Worm (Caenorhabditis elegans): ENCODE data around the gene K11D12.6.

Gene K11D12.6

DNA sequence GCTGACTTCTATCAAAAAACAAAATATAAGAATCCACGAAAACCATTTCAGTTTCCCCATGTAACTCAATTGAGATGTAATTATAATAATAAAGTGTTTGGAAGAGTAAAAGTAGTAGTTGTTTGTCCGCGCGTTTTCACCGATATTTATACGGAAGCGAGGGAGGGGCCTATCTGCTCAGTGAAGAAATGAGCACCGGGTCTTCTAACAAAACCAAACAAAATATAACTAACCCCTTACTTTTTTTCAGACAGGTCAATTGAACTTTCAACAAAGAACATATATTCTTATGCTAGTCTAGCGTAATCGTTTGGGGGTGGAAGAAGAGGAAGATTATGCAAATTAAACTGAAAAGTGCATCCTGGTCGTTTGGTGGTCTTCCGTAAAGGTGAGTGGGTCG lies 39.8 kb downstream of the K11D12.6 start, which contains the start of gene ncx-9:
TSS of gene ncx-9 (minus strand) at position 101 of the 400 bp plus-strand sequence.
- TF ChIP-seq aly-2 (tag; optimal IDR thresholded peaks at IDR 0.05) (no peak), egl-5 (tag; optimal IDR thresholded peaks at IDR 0.05) (no peak), daf-12 (tag; optimal IDR thresholded peaks at IDR 0.05) (no peak), jun-1 (tag; optimal IDR thresholded peaks at IDR 0.05) (no peak), nhr-28 (tag; optimal IDR thresholded peaks at IDR 0.05) (no peak), fkh-10 (GFP tag; optimal IDR thresholded peaks at IDR 0.05) (no peak), hmg-11 (tag; optimal IDR thresholded peaks at IDR 0.05) (no peak), ceh-82 (tag; optimal IDR thresholded peaks at IDR 0.05) (no peak)

- TF ChIP-seq elt-2 (tag; optimal IDR thresholded peaks at IDR 0.05) = no peak
- no peak for TF ChIP-seq mml-1 (tag; optimal IDR thresholded peaks at IDR 0.05)
- TF ChIP-seq nhr-237 (tag; optimal IDR thresholded peaks at IDR 0.05) = no peak
- TF ChIP-seq R02D3.7 (tag; optimal IDR thresholded peaks at IDR 0.05) = no peak
- TF ChIP-seq nhr-76 (tag; optimal IDR thresholded peaks at IDR 0.05) = no peak
- TF ChIP-seq fos-1 (tag; optimal IDR thresholded peaks at IDR 0.05) = no peak
- no peak for TF ChIP-seq ceh-9 (tag; optimal IDR thresholded peaks at IDR 0.05)
- no peak for TF ChIP-seq zag-1 (tag; optimal IDR thresholded peaks at IDR 0.05)
- TF ChIP-seq nhr-77 (tag; optimal IDR thresholded peaks at IDR 0.05) = no peak
- TF ChIP-seq ceh-82 (tag; optimal IDR thresholded peaks at IDR 0.05) = no peak
- no peak for TF ChIP-seq fkh-10 (GFP tag; optimal IDR thresholded peaks at IDR 0.05)
- no peak for TF ChIP-seq eor-1 (tag; optimal IDR thresholded peaks at IDR 0.05)
- no peak for TF ChIP-seq aly-2 (tag; optimal IDR thresholded peaks at IDR 0.05)
- TF ChIP-seq hmg-11 (tag; optimal IDR thresholded peaks at IDR 0.05) = no peak
- no peak for TF ChIP-seq daf-12 (tag; optimal IDR thresholded peaks at IDR 0.05)
- no peak for TF ChIP-seq lsy-12 (tag; optimal IDR thresholded peaks at IDR 0.05)
- TF ChIP-seq ama-1 (optimal IDR thresholded peaks at IDR 0.05) = no peak
- no peak for TF ChIP-seq elt-1 (tag; optimal IDR thresholded peaks at IDR 0.05)
Observed at ce11 chrV:4987097-4987496, 47.9 kb downstream of the K11D12.6 start, which contains the start of gene ncx-8. ncx-8 (minus strand) TSS chrV:4987197.

Measured in whole organism, L3 larva.